Worm (Caenorhabditis elegans): ENCODE data around the gene ugt-59.
"Not testable (repeated sequence)": the region's sequence is repeated elsewhere in the genome, so short reads cannot be mapped to it uniquely, and the experiment has no call there.

Gene ugt-59

ce11 chrIV:10360336-10360735 lies at the start of gene ugt-59:
Gene ugt-59 (plus strand): TSS chrIV:10360636.
- TF ChIP-seq sea-2 (GFP tag; optimal IDR thresholded peaks at IDR 0.05) (no peak), snpc-4 (tag; optimal IDR thresholded peaks at IDR 0.05) (no peak), ztf-4 (tag; optimal IDR thresholded peaks at IDR 0.05) (no peak), nhr-11 (tag; optimal IDR thresholded peaks at IDR 0.05) (no peak), unc-39 (tag; optimal IDR thresholded peaks at IDR 0.05) (no peak), skn-1 (tag; optimal IDR thresholded peaks at IDR 0.05) (no peak), nhr-76 (tag; optimal IDR thresholded peaks at IDR 0.05) (no peak), elt-3 (tag; optimal IDR thresholded peaks at IDR 0.05) (no peak), tbx-2 (tag; optimal IDR thresholded peaks at IDR 0.05) (no peak), mml-1 (tag; optimal IDR thresholded peaks at IDR 0.05) (no peak), aly-2 (tag; optimal IDR thresholded peaks at IDR 0.05) (no peak), elt-1 (tag; optimal IDR thresholded peaks at IDR 0.05) (no peak), eor-1 (tag; optimal IDR thresholded peaks at IDR 0.05) (no peak), ceh-9 (tag; optimal IDR thresholded peaks at IDR 0.05) (no peak), nhr-28 (tag; optimal IDR thresholded peaks at IDR 0.05) (no peak), daf-12 (tag; optimal IDR thresholded peaks at IDR 0.05) (no peak), pha-4 (tag; optimal IDR thresholded peaks at IDR 0.05) (no peak), ceh-16 (tag; optimal IDR thresholded peaks at IDR 0.05) (no peak), nhr-25 (tag; optimal IDR thresholded peaks at IDR 0.05) (no peak), hmg-11 (tag; optimal IDR thresholded peaks at IDR 0.05) (no peak)

DNA sequence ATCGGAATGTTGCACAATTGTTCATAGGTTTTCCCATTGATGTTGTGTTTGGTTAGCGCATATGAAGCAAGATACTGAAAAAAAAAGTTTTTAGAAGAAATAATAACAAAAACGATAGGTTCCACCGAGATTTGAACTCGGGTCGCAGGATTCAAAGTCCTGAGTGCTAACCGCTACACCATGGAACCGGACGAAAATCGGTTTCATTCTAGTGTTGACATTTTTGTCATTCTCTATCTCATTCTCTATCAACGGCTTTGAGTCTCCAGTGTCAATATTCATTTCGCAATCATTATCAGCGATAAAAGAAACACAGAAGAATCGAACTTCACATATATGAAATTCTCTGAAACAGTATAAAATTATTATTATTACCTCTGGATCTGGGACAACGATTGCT lies 49.3 kb upstream of the ugt-59 start:
- TF ChIP-seq snpc-4 (tag; optimal IDR thresholded peaks at IDR 0.05) (no peak), nhr-67 (tag; optimal IDR thresholded peaks at IDR 0.05) (no peak), nhr-76 (tag; optimal IDR thresholded peaks at IDR 0.05) (no peak), elt-3 (tag; optimal IDR thresholded peaks at IDR 0.05) (no peak), unc-39 (tag; optimal IDR thresholded peaks at IDR 0.05) (no peak), lsy-12 (tag; optimal IDR thresholded peaks at IDR 0.05) (no peak), nhr-237 (tag; optimal IDR thresholded peaks at IDR 0.05) (no peak), nhr-77 (tag; optimal IDR thresholded peaks at IDR 0.05) (no peak), sea-2 (GFP tag; optimal IDR thresholded peaks at IDR 0.05) (no peak), ztf-4 (tag; optimal IDR thresholded peaks at IDR 0.05) (no peak), nhr-12 (tag; optimal IDR thresholded peaks at IDR 0.05) (no peak)

DNA sequence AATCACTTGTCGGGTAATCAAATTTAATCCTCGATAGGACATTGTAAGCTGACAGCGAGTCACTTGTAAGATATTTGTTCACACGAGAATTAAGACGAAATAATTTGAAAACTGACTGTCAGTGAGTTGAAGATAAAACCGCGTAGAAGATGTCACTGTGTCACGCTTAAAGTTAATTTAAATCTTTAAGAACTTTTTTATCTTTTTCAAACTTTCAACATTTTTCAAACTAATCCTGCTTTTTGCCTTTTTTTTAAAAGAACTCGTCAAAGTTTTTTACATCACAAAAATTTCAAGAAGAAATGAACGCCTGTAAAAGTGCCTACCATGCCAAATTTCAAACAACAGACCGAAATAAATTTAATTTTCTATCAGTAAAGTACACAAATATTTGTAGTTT lies 46.9 kb upstream of the ugt-59 start, which contains the start of gene acs-18:
acs-18 (minus strand) TSS at position 101 of the 400 bp plus-strand sequence.
- TF ChIP-seq elt-1 (tag; optimal IDR thresholded peaks at IDR 0.05), result no peak
- no peak for TF ChIP-seq R02D3.7 (tag; optimal IDR thresholded peaks at IDR 0.05)
- no peak for TF ChIP-seq nhr-67 (tag; optimal IDR thresholded peaks at IDR 0.05)
- TF ChIP-seq ceh-9 (tag; optimal IDR thresholded peaks at IDR 0.05), result no peak
- no peak for TF ChIP-seq nhr-12 (tag; optimal IDR thresholded peaks at IDR 0.05)
- TF ChIP-seq mml-1 (tag; optimal IDR thresholded peaks at IDR 0.05), result no peak
- no peak for TF ChIP-seq elt-3 (tag; optimal IDR thresholded peaks at IDR 0.05)
- TF ChIP-seq unc-62 (GFP tag; optimal IDR thresholded peaks at IDR 0.05), result no peak
- TF ChIP-seq fos-1 (tag; optimal IDR thresholded peaks at IDR 0.05), result no peak
- no peak for TF ChIP-seq ama-1 (optimal IDR thresholded peaks at IDR 0.05)
- no peak for TF ChIP-seq unc-39 (tag; optimal IDR thresholded peaks at IDR 0.05)
- no peak for TF ChIP-seq jun-1 (tag; optimal IDR thresholded peaks at IDR 0.05)
- no peak for TF ChIP-seq nhr-43 (tag; optimal IDR thresholded peaks at IDR 0.05; ENCODE audit: poor library complexity, severe bottlenecking)
- no peak for TF ChIP-seq nhr-11 (tag; optimal IDR thresholded peaks at IDR 0.05)

- TF ChIP-seq zag-1 (tag; optimal IDR thresholded peaks at IDR 0.05), result no peak
- TF ChIP-seq nhr-11 (tag; optimal IDR thresholded peaks at IDR 0.05), result no peak
- TF ChIP-seq fkh-2 (tag; optimal IDR thresholded peaks at IDR 0.05), result no peak
Measured at ce11 chrIV:10318199-10318598, 42.2 kb upstream of the ugt-59 start, which contains the start of gene R09E10.2. Gene R09E10.2 (minus strand): TSS chrIV:10318299.

ce11 chrIV:10322650-10323049 lies 37.8 kb upstream of the ugt-59 start, which contains the start of gene R09E10.1:
Gene R09E10.1 (minus strand): TSS chrIV:10322750.
- not testable (repeated sequence) for TF ChIP-seq zag-1 (tag; optimal IDR thresholded peaks at IDR 0.05); elt-2 (tag; optimal IDR thresholded peaks at IDR 0.05); nfya-1 (tag; optimal IDR thresholded peaks at IDR 0.05; ENCODE audit: insufficient read depth)

Measured in whole organism, L3 larva.